Fruit fly (Drosophila melanogaster) S2 (cell line): ENCODE data around the gene wkd.

ENCODE experiments used
- CG8478 ChIP-seq: fragments of >200 bp; optimal IDR thresholded peaks from 2 replicates; lab custom pipeline; 2018
- CTCF ChIP-seq, 2 experiments: fragments of >200 bp; optimal IDR thresholded peaks; 2 replicates each; lab custom pipeline; 2018

DNA sequence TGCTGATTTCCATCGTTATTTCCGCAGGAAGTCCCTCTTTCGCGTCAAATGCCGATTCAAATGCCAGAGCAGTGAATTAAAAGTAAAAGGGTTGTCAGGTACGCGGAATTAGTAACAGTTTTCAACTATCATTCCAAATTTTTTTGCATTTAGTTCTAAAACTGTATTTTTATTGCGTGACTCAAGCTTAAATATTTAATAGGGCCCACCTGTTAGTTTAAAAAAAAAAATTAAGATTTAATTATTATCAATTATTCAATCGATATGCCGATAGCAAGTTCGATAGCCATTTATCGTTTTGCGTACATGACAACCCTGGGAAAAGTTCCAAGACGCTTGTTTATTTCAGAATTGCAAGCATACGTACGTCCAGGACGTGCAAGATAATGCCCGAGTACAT lies 41.6 kb downstream of the wkd start, which contains the start of gene CG14711:
- TF ChIP-seq CG8478 (no peak), CTCF (optimal IDR thresholded peaks at IDR 0.05; lab: Kevin White, UChicago) (no peak)
